Worm (Caenorhabditis elegans) whole organism, L3 larva: ENCODE measurements around the gene twk-7.

ENCODE experiments used
- R02D3.7 ChIP-seq: fragments of 150-350 bp; optimal IDR thresholded peaks from 2 replicates; lab custom pipeline; 2014; ENCODE audit warnings: missing biosample characterization, missing genetic modification characterization
- ZK546.5 ChIP-seq: sonication (generic microtip); optimal IDR thresholded peaks from 2 replicates; lab custom pipeline; 2017; ENCODE audit warnings: missing biosample characterization, missing genetic modification characterization
- aly-2 ChIP-seq: fragments of 150-350 bp; optimal IDR thresholded peaks from 2 replicates; lab custom pipeline; 2014; ENCODE audit warnings: missing biosample characterization, missing genetic modification characterization
- ama-1 ChIP-seq: fragments of 150-350 bp; optimal IDR thresholded peaks from 2 replicates; lab custom pipeline; 2018
- ceh-16 ChIP-seq: sonication (generic microtip); optimal IDR thresholded peaks from 2 replicates; lab custom pipeline; 2017; ENCODE audit warnings: missing biosample characterization, missing genetic modification characterization
- ceh-28 ChIP-seq: fragments of 150-350 bp; optimal IDR thresholded peaks from 2 replicates; lab custom pipeline; 2014; ENCODE audit warnings: missing biosample characterization, missing genetic modification reagents, missing genetic modification characterization
- ceh-9 ChIP-seq: sonication (generic microtip); optimal IDR thresholded peaks from 2 replicates; lab custom pipeline; 2018; ENCODE audit warnings: missing biosample characterization, missing genetic modification characterization
- daf-12 ChIP-seq: fragments of 150-350 bp; optimal IDR thresholded peaks from 2 replicates; lab custom pipeline; 2014; ENCODE audit warnings: missing biosample characterization, missing genetic modification reagents, missing genetic modification characterization
- egl-27 ChIP-seq: sonication (generic microtip); optimal IDR thresholded peaks from 4 replicates; lab custom pipeline; 2017; ENCODE audit warnings: missing biosample characterization, missing genetic modification reagents, missing genetic modification characterization
- egl-5 ChIP-seq: fragments of 150-350 bp; optimal IDR thresholded peaks from 2 replicates; lab custom pipeline; 2017; ENCODE audit warnings: missing biosample characterization, missing genetic modification reagents, missing genetic modification characterization, inconsistent platforms
- elt-1 ChIP-seq: fragments of 150-350 bp; optimal IDR thresholded peaks from 2 replicates; lab custom pipeline; 2014; ENCODE audit warnings: missing biosample characterization, missing genetic modification characterization
- elt-2 ChIP-seq: sonication (generic microtip); optimal IDR thresholded peaks from 2 replicates; lab custom pipeline; 2016; ENCODE audit warnings: missing genetic modification reagents, mild to moderate bottlenecking, missing genetic modification characterization, missing compliant biosample characterization
- elt-3 ChIP-seq, 3 experiments: fragments of 150-350 bp in 1 of 3; sonication (generic microtip) in 2 of 3; optimal IDR thresholded peaks; 2 replicates in 2 of 3; 4 replicates in 1 of 3; lab custom pipeline; 2014 to 2017; ENCODE audit warnings: missing biosample characterization in 3 of 3, missing genetic modification characterization in 3 of 3
- eor-1 ChIP-seq, 2 experiments: fragments of 150-350 bp; optimal IDR thresholded peaks; 2 replicates each; lab custom pipeline; 2014 to 2018; ENCODE audit warnings: missing biosample characterization in 2 of 2, missing genetic modification characterization in 2 of 2
- fkh-10 ChIP-seq: sonication (generic microtip); optimal IDR thresholded peaks from 2 replicates; lab custom pipeline; 2017; ENCODE audit warnings: missing biosample characterization, missing genetic modification reagents, missing genetic modification characterization
- fkh-2 ChIP-seq: fragments of 150-350 bp; optimal IDR thresholded peaks from 2 replicates; lab custom pipeline; 2014; ENCODE audit warnings: missing biosample characterization, missing genetic modification reagents, missing genetic modification characterization
- fos-1 ChIP-seq: fragments of 150-350 bp; optimal IDR thresholded peaks from 2 replicates; lab custom pipeline; 2014; ENCODE audit warnings: missing biosample characterization, missing genetic modification characterization
- hmg-11 ChIP-seq: sonication (generic microtip); optimal IDR thresholded peaks from 2 replicates; lab custom pipeline; 2016; ENCODE audit warnings: missing genetic modification characterization, missing compliant biosample characterization
- jun-1 ChIP-seq: fragments of 150-350 bp; optimal IDR thresholded peaks from 2 replicates; lab custom pipeline; 2014; ENCODE audit warnings: missing biosample characterization, missing genetic modification reagents, missing genetic modification characterization
- lin-15B ChIP-seq: fragments of 150-350 bp; optimal IDR thresholded peaks from 2 replicates; lab custom pipeline; 2014; ENCODE audit warnings: missing biosample characterization, missing genetic modification characterization
- lin-39 ChIP-seq: fragments of 150-350 bp; optimal IDR thresholded peaks from 2 replicates; lab custom pipeline; 2018; ENCODE audit warnings: missing biosample characterization, missing genetic modification reagents, missing genetic modification characterization
- lsy-12 ChIP-seq: sonication (generic microtip); optimal IDR thresholded peaks from 2 replicates; lab custom pipeline; 2016; ENCODE audit warnings: mild to moderate bottlenecking, missing genetic modification characterization, missing compliant biosample characterization
- mdl-1 ChIP-seq: fragments of 150-350 bp; optimal IDR thresholded peaks from 2 replicates; lab custom pipeline; 2014; ENCODE audit warnings: missing biosample characterization, missing genetic modification characterization
- mml-1 ChIP-seq: fragments of 150-350 bp; sonication (generic microtip); optimal IDR thresholded peaks from 3 replicates; lab custom pipeline; 2014; ENCODE audit warnings: missing biosample characterization, missing genetic modification characterization
- nfya-1 ChIP-seq: sonication (generic microtip); optimal IDR thresholded peaks from 2 replicates; lab custom pipeline; 2017; ENCODE audit warnings: missing genetic modification characterization, mild to moderate bottlenecking, missing compliant biosample characterization, antibody characterized with exemption, moderate library complexity; ENCODE audit not compliant: insufficient read depth
- nhr-11 ChIP-seq: fragments of 150-350 bp; optimal IDR thresholded peaks from 2 replicates; lab custom pipeline; 2014; ENCODE audit warnings: missing biosample characterization, missing genetic modification characterization
- nhr-12 ChIP-seq: fragments of 150-350 bp; optimal IDR thresholded peaks from 2 replicates; lab custom pipeline; 2014; ENCODE audit warnings: missing biosample characterization, missing genetic modification characterization
- nhr-237 ChIP-seq: fragments of 150-350 bp; optimal IDR thresholded peaks from 2 replicates; lab custom pipeline; 2014; ENCODE audit warnings: missing biosample characterization, missing genetic modification characterization
- nhr-25 ChIP-seq: sonication (generic microtip); optimal IDR thresholded peaks from 2 replicates; lab custom pipeline; 2017; ENCODE audit warnings: missing biosample characterization, missing genetic modification characterization
- nhr-28 ChIP-seq: fragments of 150-350 bp; optimal IDR thresholded peaks from 2 replicates; lab custom pipeline; 2014; ENCODE audit warnings: missing biosample characterization, missing genetic modification characterization
- nhr-43 ChIP-seq: sonication (generic microtip); optimal IDR thresholded peaks from 2 replicates; lab custom pipeline; 2016; ENCODE audit warnings: mild to moderate bottlenecking, missing genetic modification characterization, missing compliant biosample characterization; ENCODE audit not compliant: poor library complexity, severe bottlenecking
- nhr-67 ChIP-seq: fragments of 150-350 bp; optimal IDR thresholded peaks from 2 replicates; lab custom pipeline; 2014; ENCODE audit warnings: missing biosample characterization, missing genetic modification characterization
- nhr-76 ChIP-seq: fragments of 150-350 bp; sonication (generic microtip); optimal IDR thresholded peaks from 5 replicates; lab custom pipeline; 2014; ENCODE audit warnings: missing biosample characterization, missing genetic modification characterization
- nhr-77 ChIP-seq: fragments of 150-350 bp; optimal IDR thresholded peaks from 2 replicates; lab custom pipeline; 2014; ENCODE audit warnings: missing biosample characterization, missing genetic modification characterization
- pha-4 ChIP-seq: fragments of 150-350 bp; optimal IDR thresholded peaks from 2 replicates; lab custom pipeline; 2014; ENCODE audit warnings: missing biosample characterization, missing genetic modification reagents, missing genetic modification characterization
- pqm-1 ChIP-seq: fragments of 150-350 bp; optimal IDR thresholded peaks from 2 replicates; lab custom pipeline; 2017; ENCODE audit warnings: missing biosample characterization, missing genetic modification characterization, inconsistent platforms
- sea-2 ChIP-seq: fragments of 150-350 bp; sonication (generic microtip); optimal IDR thresholded peaks from 4 replicates; lab custom pipeline; 2014; ENCODE audit warnings: missing biosample characterization, missing genetic modification reagents, missing genetic modification characterization
- skn-1 ChIP-seq: fragments of 150-350 bp; optimal IDR thresholded peaks from 2 replicates; lab custom pipeline; 2014; ENCODE audit warnings: missing biosample characterization, missing genetic modification characterization
- snpc-4 ChIP-seq: fragments of 150-350 bp; optimal IDR thresholded peaks from 2 replicates; lab custom pipeline; 2014; ENCODE audit warnings: missing biosample characterization, missing genetic modification characterization
- tbx-2 ChIP-seq: sonication (generic microtip); optimal IDR thresholded peaks from 2 replicates; lab custom pipeline; 2016; ENCODE audit warnings: mild to moderate bottlenecking, missing genetic modification characterization, missing compliant biosample characterization
- unc-39 ChIP-seq: sonication (generic microtip); optimal IDR thresholded peaks from 4 replicates; lab custom pipeline; 2017; ENCODE audit warnings: missing biosample characterization, missing genetic modification characterization
- unc-62 ChIP-seq: fragments of 150-350 bp; sonication (generic microtip); optimal IDR thresholded peaks from 4 replicates; lab custom pipeline; 2014; ENCODE audit warnings: missing biosample characterization, missing genetic modification reagents, missing genetic modification characterization
- zag-1 ChIP-seq: fragments of 150-350 bp; optimal IDR thresholded peaks from 2 replicates; lab custom pipeline; 2014; ENCODE audit warnings: missing biosample characterization, missing genetic modification characterization
- ztf-11 ChIP-seq: fragments of 150-350 bp; optimal IDR thresholded peaks from 2 replicates; lab custom pipeline; 2014; ENCODE audit warnings: missing biosample characterization, missing genetic modification characterization
- ztf-4 ChIP-seq: fragments of 150-350 bp; optimal IDR thresholded peaks from 2 replicates; lab custom pipeline; 2014; ENCODE audit warnings: missing biosample characterization, missing genetic modification characterization

The twk-7 gene

DNA sequence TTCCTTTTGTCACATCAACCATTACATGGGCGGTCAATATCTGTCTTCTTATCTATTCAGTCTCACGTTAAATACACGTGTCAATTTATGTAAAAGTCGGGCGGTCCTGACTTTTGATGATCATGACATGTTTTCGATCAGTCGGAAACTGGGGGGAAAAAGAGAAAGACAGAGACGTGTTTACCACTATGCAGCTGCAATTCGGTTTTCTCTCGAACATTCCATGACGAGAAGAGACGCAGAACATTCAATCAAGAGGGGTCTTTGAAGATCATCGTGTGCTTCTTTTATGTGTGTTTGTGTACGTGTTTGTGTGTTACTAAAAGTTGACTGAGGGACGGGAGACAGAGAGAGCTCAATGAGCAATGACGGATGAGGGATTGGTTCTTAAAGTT, 14.8 kb upstream of the twk-7 start (continued):
- TF ChIP-seq pqm-1 (tag; lab: Kevin White, UChicago) = peak; percentile 82
- TF ChIP-seq egl-27 (tag; lab: Kevin White, UChicago) = peak; percentile 58
- peak; percentile 84 for TF ChIP-seq unc-62 (GFP tag; lab: Kevin White, UChicago)
- TF ChIP-seq aly-2 (tag; lab: Kevin White, UChicago) = no peak
- peak; percentile 85 for TF ChIP-seq nfya-1 (tag; lab: Kevin White, UChicago)
- TF ChIP-seq sea-2 (GFP tag; lab: Kevin White, UChicago) = no peak
- TF ChIP-seq nhr-28 (tag; lab: Kevin White, UChicago) = no peak
- TF ChIP-seq nhr-77 (tag; lab: Kevin White, UChicago) = no peak
- TF ChIP-seq pha-4 (tag; lab: Kevin White, UChicago) = peak; percentile 98
- TF ChIP-seq ceh-16 (tag; lab: Kevin White, UChicago) = no peak
- peak; percentile 92 for TF ChIP-seq nhr-25 (tag; lab: Kevin White, UChicago)
- peak; percentile 93 for TF ChIP-seq nhr-43 (tag; lab: Kevin White, UChicago)
- no peak for TF ChIP-seq daf-12 (tag; lab: Kevin White, UChicago)
- peak; percentile 52 for TF ChIP-seq lin-15B
- peak; percentile 78 for TF ChIP-seq mdl-1

DNA sequence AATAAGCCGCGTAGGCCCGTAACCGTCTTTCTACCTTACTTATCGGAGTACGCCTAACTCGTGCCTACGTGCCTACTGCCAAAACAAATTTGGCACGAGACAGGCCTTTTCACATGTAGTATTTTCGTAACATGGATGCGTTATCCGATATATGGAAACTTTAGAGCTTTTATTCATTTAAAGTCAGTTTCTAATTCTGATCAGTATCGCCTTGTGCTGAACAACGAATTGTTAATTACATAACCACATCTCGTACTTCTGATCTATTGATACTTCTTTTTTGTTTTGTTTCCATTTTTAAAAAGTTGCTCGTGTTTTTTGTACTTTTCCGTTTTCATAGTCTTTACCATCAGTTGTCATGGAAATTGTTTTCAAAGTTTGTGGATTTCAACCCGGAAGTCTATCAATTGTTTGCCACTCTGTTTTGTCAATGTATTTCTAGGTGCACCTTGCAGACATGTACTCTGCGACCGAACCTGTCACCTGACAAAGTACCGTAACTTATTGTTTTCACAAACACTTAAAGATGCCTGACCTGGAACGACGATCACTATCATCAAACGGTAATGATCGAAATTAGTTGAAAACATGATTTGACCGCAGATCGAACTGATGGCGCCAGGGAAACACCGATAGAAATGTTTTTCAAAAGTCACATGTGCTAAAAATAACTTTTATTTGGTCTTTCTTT, 14.3 kb upstream of the twk-7 start:
- no peak for TF ChIP-seq nhr-237 (tag; lab: Kevin White, UChicago)
- TF ChIP-seq lin-39 (tag; lab: Kevin White, UChicago) = no peak
- TF ChIP-seq eor-1 (tag; optimal IDR thresholded peaks at IDR 0.05; lab: Kevin White, UChicago) = no peak
- TF ChIP-seq elt-2 (tag; lab: Kevin White, UChicago) = no peak
- no peak for TF ChIP-seq elt-3 (tag; optimal IDR thresholded peaks at IDR 0.05; lab: Kevin White, UChicago)
- no peak for TF ChIP-seq nhr-28 (tag; lab: Kevin White, UChicago)
- no peak for TF ChIP-seq lin-15B
- TF ChIP-seq nhr-11 (tag; lab: Kevin White, UChicago) = no peak
- no peak for TF ChIP-seq aly-2 (tag; lab: Kevin White, UChicago)
- TF ChIP-seq mml-1 (tag; lab: Kevin White, UChicago) = no peak
- no peak for TF ChIP-seq ZK546.5 (tag; lab: Kevin White, UChicago)
- TF ChIP-seq, all 47 proteins: peak for 0

DNA sequence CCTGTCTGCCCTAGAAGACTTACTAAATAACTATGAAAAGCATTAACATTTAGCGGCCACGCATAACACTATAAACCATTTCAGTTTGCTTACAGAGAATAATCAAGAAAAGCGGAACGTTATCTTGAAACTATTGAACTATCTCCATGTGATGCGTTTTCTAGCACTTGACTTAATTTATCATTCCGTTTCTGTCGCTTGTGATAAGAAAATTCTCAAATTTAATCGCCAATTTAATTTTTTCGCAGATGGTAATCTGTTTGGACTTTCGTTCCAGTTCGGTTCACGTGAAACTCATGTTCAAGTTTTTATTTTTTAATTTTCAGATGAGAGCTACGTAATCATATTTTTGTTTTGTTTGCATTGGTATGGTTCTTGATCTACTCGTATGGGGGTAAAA, 13.4 kb upstream of the twk-7 start:
- TF ChIP-seq fos-1 (tag; lab: Kevin White, UChicago) = no peak
- TF ChIP-seq sea-2 (GFP tag; lab: Kevin White, UChicago) = no peak
- no peak for TF ChIP-seq ceh-9
- no peak for TF ChIP-seq nhr-12 (tag; lab: Kevin White, UChicago)
- TF ChIP-seq nhr-43 (tag; lab: Kevin White, UChicago) = no peak
- TF ChIP-seq nhr-28 (tag; lab: Kevin White, UChicago) = no peak
- no peak for TF ChIP-seq mml-1 (tag; lab: Kevin White, UChicago)
- no peak for TF ChIP-seq daf-12 (tag; lab: Kevin White, UChicago)
- TF ChIP-seq pqm-1 (tag; lab: Kevin White, UChicago) = peak; percentile 99
- TF ChIP-seq ztf-11 (tag; lab: Kevin White, UChicago) = no peak
- TF ChIP-seq mdl-1 = no peak
- TF ChIP-seq zag-1 (tag; lab: Kevin White, UChicago) = no peak
- TF ChIP-seq nhr-11 (tag; lab: Kevin White, UChicago) = no peak
- TF ChIP-seq lin-39 (tag; lab: Kevin White, UChicago) = no peak
- no peak for TF ChIP-seq elt-3 (tag; optimal IDR thresholded peaks at IDR 0.05; lab: Kevin White, UChicago)
- no peak for TF ChIP-seq ztf-4 (tag; lab: Kevin White, UChicago)
- TF ChIP-seq ZK546.5 (tag; lab: Kevin White, UChicago) = no peak
- no peak for TF ChIP-seq ceh-16 (tag; lab: Kevin White, UChicago)
- no peak for TF ChIP-seq nhr-25 (tag; lab: Kevin White, UChicago)
- TF ChIP-seq nhr-67 (tag; lab: Kevin White, UChicago) = no peak
- TF ChIP-seq hmg-11 (tag; lab: Kevin White, UChicago) = no peak
- no peak for TF ChIP-seq elt-1
- TF ChIP-seq egl-27 (tag; lab: Kevin White, UChicago) = no peak
- TF ChIP-seq snpc-4 (tag; lab: Kevin White, UChicago) = no peak
- no peak for TF ChIP-seq aly-2 (tag; lab: Kevin White, UChicago)
- no peak for TF ChIP-seq lin-15B
- TF ChIP-seq pha-4 (tag; lab: Kevin White, UChicago) = peak; percentile 70
- TF ChIP-seq lsy-12 = no peak
- peak; percentile 48 for TF ChIP-seq skn-1 (tag; lab: Kevin White, UChicago)
- TF ChIP-seq ama-1 (lab: Kevin White, UChicago) = no peak
- TF ChIP-seq fkh-2 (tag; lab: Kevin White, UChicago) = no peak
- no peak for TF ChIP-seq unc-39
- TF ChIP-seq nhr-76 (tag; lab: Kevin White, UChicago) = no peak
- no peak for TF ChIP-seq egl-5 (tag; lab: Kevin White, UChicago)
- TF ChIP-seq fkh-10 (GFP tag; lab: Kevin White, UChicago) = no peak
- TF ChIP-seq R02D3.7 (tag; lab: Kevin White, UChicago) = no peak
- TF ChIP-seq jun-1 = peak; percentile 75
- no peak for TF ChIP-seq tbx-2 (tag; lab: Kevin White, UChicago)
- peak; percentile 98 for TF ChIP-seq elt-2 (tag; lab: Kevin White, UChicago)
- no peak for TF ChIP-seq nfya-1 (tag; lab: Kevin White, UChicago)
- TF ChIP-seq ceh-28 (tag; lab: Kevin White, UChicago) = no peak
- no peak for TF ChIP-seq unc-62 (GFP tag; lab: Kevin White, UChicago)
- no peak for TF ChIP-seq nhr-77 (tag; lab: Kevin White, UChicago)
